Worm (Caenorhabditis elegans): ENCODE data around the gene rpy-1.
A peak's percentile ranks its signal among the peaks of the same experiment; 100 is the strongest.

Gene rpy-1

DNA sequence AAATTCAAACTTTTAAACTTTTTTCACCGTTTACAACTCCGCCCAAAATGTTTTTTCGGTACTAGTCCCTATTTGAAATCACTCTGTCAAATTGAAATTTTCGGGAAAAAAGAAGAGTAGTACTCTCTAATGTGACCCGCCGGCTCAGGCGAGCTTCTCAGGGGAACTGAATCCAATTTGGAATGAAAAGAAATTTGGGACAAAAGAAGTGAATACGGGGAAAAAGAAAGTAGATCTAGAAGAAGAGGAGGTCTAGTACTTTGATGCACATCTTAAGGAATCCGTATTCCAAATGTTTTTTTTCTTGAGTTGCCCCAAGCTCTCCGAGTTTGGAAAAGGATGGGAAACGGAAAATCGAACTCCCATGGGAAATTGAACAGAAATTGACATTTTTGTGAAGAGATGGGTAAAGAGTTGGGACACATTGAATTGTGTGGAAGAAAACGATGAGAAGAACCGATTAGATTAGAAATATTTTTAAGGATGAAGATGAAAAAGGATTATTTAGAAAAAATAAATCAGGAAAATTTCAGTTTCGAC is 1.2 kb upstream of the rpy-1 start:
- TF ChIP-seq unc-3 (GFP tag; conservative IDR thresholded peaks at IDR 0.05) (no peak), unc-3 (tag; optimal IDR thresholded peaks at IDR 0.05) (peak; percentile 65), unc-42 (tag; optimal IDR thresholded peaks at IDR 0.05) (peak; percentile 72), C08G9.2 (tag; optimal IDR thresholded peaks at IDR 0.05) (no peak)

DNA sequence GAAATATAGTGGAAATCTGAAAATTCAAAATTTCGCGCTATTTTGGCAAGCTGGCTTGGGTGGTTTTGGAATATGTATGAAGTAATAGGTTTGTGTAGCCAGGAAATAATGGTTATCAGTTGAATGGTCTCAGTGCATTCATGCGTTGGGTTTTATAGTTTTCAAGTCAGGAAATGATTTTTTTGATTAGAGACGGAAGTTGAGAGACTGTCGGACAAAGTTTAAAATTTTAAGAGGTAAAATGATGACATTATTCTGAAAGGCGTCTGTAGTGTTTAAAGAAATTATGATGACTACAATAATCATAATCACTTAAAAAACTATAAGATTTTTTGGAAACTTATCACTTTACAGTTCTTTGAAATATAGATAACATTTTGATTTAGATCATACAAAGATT is 3.9 kb downstream of the rpy-1 start, which contains the start of gene C18H9.6:
C18H9.6 (minus strand) TSS at position 129 of the 400 bp plus-strand sequence.
- TF ChIP-seq odd-2 (tag; optimal IDR thresholded peaks at IDR 0.05) (no peak), pros-1 (tag; optimal IDR thresholded peaks at IDR 0.05) (no peak), sdc-2 (tag; optimal IDR thresholded peaks at IDR 0.05) (no peak), pqm-1 (tag; optimal IDR thresholded peaks at IDR 0.05) (no peak), ceh-45 (GFP tag; IDR thresholded peaks at IDR 0.05) (no peak), madf-2 (tag; optimal IDR thresholded peaks at IDR 0.05) (no peak), ceh-30 (tag; optimal IDR thresholded peaks at IDR 0.05) (no peak)

DNA sequence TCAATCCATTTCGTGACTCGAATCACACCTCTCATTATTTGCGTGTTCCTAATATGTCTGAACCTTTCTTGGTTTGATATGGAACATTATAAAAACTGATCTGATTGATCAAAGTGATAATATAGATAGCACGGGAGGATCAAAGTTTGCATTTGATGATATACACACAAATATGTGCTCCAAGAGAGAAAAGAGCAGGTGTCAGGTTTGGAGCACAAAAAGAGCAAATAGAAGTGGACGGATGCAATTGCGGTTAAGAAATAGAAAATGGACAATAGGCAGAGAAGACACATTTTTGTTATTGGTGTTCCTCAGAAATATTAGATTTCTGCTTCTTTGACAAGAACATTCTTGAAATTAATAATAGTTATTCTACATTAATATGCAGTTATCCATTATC is 6.7 kb downstream of the rpy-1 start, which contains the start of gene C18H9.1:
C18H9.1 (plus strand) TSS at position 301 of the 400 bp plus-strand sequence.
- TF ChIP-seq unc-42 (tag; optimal IDR thresholded peaks at IDR 0.05) (no peak), ceh-31 (tag; optimal IDR thresholded peaks at IDR 0.05) (no peak), ztf-16 (tag; optimal IDR thresholded peaks at IDR 0.05) (no peak), ceh-6 (GFP tag; optimal IDR thresholded peaks at IDR 0.05) (no peak), pag-3 (tag; optimal IDR thresholded peaks at IDR 0.05; ENCODE audit: borderline replicate concordance) (no peak), hlh-13 (GFP tag; optimal IDR thresholded peaks at IDR 0.05) (no peak), pqm-1 (tag; optimal IDR thresholded peaks at IDR 0.05) (no peak), K09A11.1 (tag; optimal IDR thresholded peaks at IDR 0.05; ENCODE audit: insufficient read depth) (no peak), hlh-15 (tag; optimal IDR thresholded peaks at IDR 0.05) (no peak), ceh-9 (tag; optimal IDR thresholded peaks at IDR 0.05) (no peak), ama-1 (optimal IDR thresholded peaks at IDR 0.05) (no peak), C08G9.2 (tag; optimal IDR thresholded peaks at IDR 0.05) (no peak), sdc-2 (tag; optimal IDR thresholded peaks at IDR 0.05) (no peak)

DNA sequence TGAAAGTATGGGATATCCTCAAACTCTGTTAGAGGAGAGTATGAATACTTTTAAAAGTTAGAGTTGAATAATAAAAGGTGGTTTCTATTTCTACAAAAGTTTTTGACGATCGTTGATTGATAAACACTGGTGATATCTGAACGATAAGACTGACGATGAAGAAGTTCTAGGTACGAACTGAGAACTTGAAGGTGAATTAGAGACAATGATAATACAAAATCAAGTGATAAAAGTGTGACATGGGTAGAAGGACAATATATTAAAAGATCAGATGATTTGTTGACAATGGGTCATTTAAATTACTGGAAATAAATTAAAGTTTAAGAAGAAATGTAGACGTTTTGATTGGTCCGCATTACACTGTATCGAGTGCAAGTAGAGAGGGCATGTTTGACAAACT is 10.1 kb downstream of the rpy-1 start, which contains the start of gene C18H9.5:
C18H9.5 (minus strand) TSS at position 179 of the 400 bp plus-strand sequence.
- TF ChIP-seq pat-9 (tag; optimal IDR thresholded peaks at IDR 0.05) = no peak
- no peak for TF ChIP-seq fkh-6 (tag; optimal IDR thresholded peaks at IDR 0.05)
- TF ChIP-seq ceh-48 (tag; optimal IDR thresholded peaks at IDR 0.05) = no peak
- TF ChIP-seq tbx-2 (tag; optimal IDR thresholded peaks at IDR 0.05) = no peak
- TF ChIP-seq F13H6.1 (tag; optimal IDR thresholded peaks at IDR 0.05) = no peak
- TF ChIP-seq pros-1 (tag; optimal IDR thresholded peaks at IDR 0.05) = no peak

DNA sequence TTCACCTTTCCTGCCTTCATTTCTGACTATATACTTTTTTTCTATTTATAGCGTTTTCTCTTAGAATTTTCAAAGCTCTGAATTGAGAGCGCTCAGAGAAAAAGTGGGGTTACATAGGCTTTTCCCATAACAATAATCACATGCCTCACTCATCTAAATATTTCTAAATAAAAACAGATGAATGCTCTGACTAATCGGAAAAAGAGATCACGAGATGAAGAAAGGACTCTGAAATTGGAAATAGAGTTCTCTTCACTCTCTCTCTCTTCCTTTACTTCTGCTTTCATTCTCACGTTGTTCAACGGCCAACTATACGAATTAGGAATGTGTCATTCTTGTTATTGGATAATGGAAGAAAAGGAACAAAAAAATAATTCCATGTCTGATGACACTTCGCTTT is 16.4 kb downstream of the rpy-1 start:
- TF ChIP-seq sox-4 (tag; optimal IDR thresholded peaks at IDR 0.05) (no peak), lin-11 (tag; optimal IDR thresholded peaks at IDR 0.05) (no peak), tbx-7 (tag; optimal IDR thresholded peaks at IDR 0.05) (no peak), ceh-31 (tag; optimal IDR thresholded peaks at IDR 0.05) (no peak), ceh-19 (GFP tag; optimal IDR thresholded peaks at IDR 0.05) (no peak), hlh-30 (tag; optimal IDR thresholded peaks at IDR 0.05; ENCODE audit: insufficient read depth) (no peak), pat-9 (tag; optimal IDR thresholded peaks at IDR 0.05) (no peak), pha-2 (tag; optimal IDR thresholded peaks at IDR 0.05) (no peak), hlh-15 (tag; optimal IDR thresholded peaks at IDR 0.05) (no peak), ceh-24 (tag; optimal IDR thresholded peaks at IDR 0.05) (no peak), syd-9 (tag; optimal IDR thresholded peaks at IDR 0.05) (no peak), pag-3 (tag; optimal IDR thresholded peaks at IDR 0.05; ENCODE audit: borderline replicate concordance) (no peak), ttx-3 (tag; optimal IDR thresholded peaks at IDR 0.05) (no peak), ceh-22 (tag; optimal IDR thresholded peaks at IDR 0.05) (no peak), sox-2 (GFP tag; IDR thresholded peaks at IDR 0.05) (no peak), fkh-6 (tag; optimal IDR thresholded peaks at IDR 0.05) (no peak)

All from whole organism, late embryonic.